Fruit fly (Drosophila melanogaster) whole organism, prepupa: ENCODE data around the gene bsf.

ENCODE experiments used
- CG10631 ChIP-seq: fragments of 200-800 bp; sonication (Bioruptor generic); optimal IDR thresholded peaks from 2 replicates; lab custom pipeline; 2016; ENCODE audit warnings: missing biosample characterization, missing genetic modification characterization
- CG10669 ChIP-seq: fragments of 200-800 bp; sonication (Bioruptor generic); optimal IDR thresholded peaks from 3 replicates; lab custom pipeline; 2018; ENCODE audit warnings: missing biosample characterization, mild to moderate bottlenecking, missing genetic modification characterization, moderate library complexity
- CG11762 ChIP-seq: fragments of 200-800 bp; sonication (Bioruptor generic); optimal IDR thresholded peaks from 3 replicates; lab custom pipeline; 2016; ENCODE audit warnings: missing biosample characterization, missing genetic modification characterization; ENCODE audit not compliant: insufficient read depth
- CG11902 ChIP-seq: fragments of 200-800 bp; sonication (Bioruptor generic); optimal IDR thresholded peaks from 3 replicates; lab custom pipeline; 2016; ENCODE audit warnings: missing biosample characterization, missing genetic modification characterization
- CG15336 ChIP-seq: fragments of 200-800 bp; sonication (Bioruptor generic); IDR thresholded peaks from 2 replicates; pipeline ENCODE4 v1.3.6; 2022; ENCODE audit warnings: missing biosample characterization, missing genetic modification characterization
- CG16779 ChIP-seq: fragments of 200-800 bp; sonication (Bioruptor generic); optimal IDR thresholded peaks from 3 replicates; lab custom pipeline; 2017; ENCODE audit warnings: missing biosample characterization, mild to moderate bottlenecking, missing genetic modification characterization
- CG3032 ChIP-seq: fragments of 200-800 bp; optimal IDR thresholded peaks from 2 replicates; lab custom pipeline; 2019; ENCODE audit warnings: missing biosample characterization, mild to moderate bottlenecking, missing genetic modification characterization, moderate library complexity
- CG31627 ChIP-seq: fragments of 200-800 bp; sonication (Bioruptor generic); optimal IDR thresholded peaks from 3 replicates; lab custom pipeline; 2016; ENCODE audit warnings: missing biosample characterization, missing genetic modification characterization
- CG32006 ChIP-seq: fragments of 200-800 bp; sonication (Bioruptor generic); optimal IDR thresholded peaks from 3 replicates; lab custom pipeline; 2017; ENCODE audit warnings: missing biosample characterization, mild to moderate bottlenecking, missing genetic modification characterization
- CG34406 ChIP-seq: fragments of 200-800 bp; sonication (Bioruptor generic); optimal IDR thresholded peaks from 3 replicates; lab custom pipeline; 2016; ENCODE audit warnings: missing biosample characterization, missing genetic modification characterization
- CG3919 ChIP-seq: fragments of 200-800 bp; sonication (Bioruptor generic); optimal IDR thresholded peaks from 3 replicates; lab custom pipeline; 2016; ENCODE audit warnings: missing biosample characterization, missing genetic modification characterization
- CG4318 ChIP-seq: fragments of 200-800 bp; sonication (Bioruptor generic); optimal IDR thresholded peaks from 3 replicates; lab custom pipeline; 2017; ENCODE audit warnings: missing biosample characterization, mild to moderate bottlenecking, missing genetic modification characterization
- CG6163 ChIP-seq: fragments of 200-800 bp; sonication (Bioruptor generic); IDR thresholded peaks from 3 replicates; pipeline ENCODE4 v1.3.6; 2022; ENCODE audit warnings: missing biosample characterization, missing genetic modification characterization
- CG6276 ChIP-seq: fragments of 200-800 bp; sonication (Bioruptor generic); optimal IDR thresholded peaks from 2 replicates; lab custom pipeline; 2017; ENCODE audit warnings: missing biosample characterization, mild to moderate bottlenecking, missing genetic modification characterization
- CG6792 ChIP-seq: fragments of 200-800 bp; sonication (Bioruptor generic); optimal IDR thresholded peaks from 3 replicates; lab custom pipeline; 2016; ENCODE audit warnings: missing biosample characterization, missing genetic modification characterization
- CG6808 ChIP-seq: fragments of 200-800 bp; sonication (Bioruptor generic); optimal IDR thresholded peaks from 3 replicates; lab custom pipeline; 2017; ENCODE audit warnings: missing biosample characterization, missing genetic modification characterization, mild to moderate bottlenecking, moderate library complexity, missing genetic modification reagents
- CG6854 ChIP-seq: fragments of 200-800 bp; sonication (Bioruptor generic); optimal IDR thresholded peaks from 2 replicates; lab custom pipeline; 2017; ENCODE audit warnings: missing biosample characterization, mild to moderate bottlenecking, missing genetic modification characterization
- CG7368 ChIP-seq: fragments of 200-800 bp; sonication (Bioruptor generic); optimal IDR thresholded peaks from 3 replicates; lab custom pipeline; 2016; ENCODE audit warnings: missing biosample characterization, missing genetic modification characterization
- CG8119 ChIP-seq: fragments of 200-800 bp; sonication (Bioruptor generic); IDR thresholded peaks from 3 replicates; pipeline ENCODE4 v1.3.6; 2022; ENCODE audit warnings: missing biosample characterization, missing genetic modification characterization
- CG8319 ChIP-seq: fragments of 200-800 bp; sonication (Bioruptor generic); optimal IDR thresholded peaks from 3 replicates; lab custom pipeline; 2016; ENCODE audit warnings: missing biosample characterization, missing genetic modification characterization
- CG8632 ChIP-seq: fragments of 200-800 bp; sonication (Bioruptor generic); optimal IDR thresholded peaks from 3 replicates; lab custom pipeline; 2016; ENCODE audit warnings: missing biosample characterization, missing genetic modification characterization
- CG9139 ChIP-seq: fragments of 200-800 bp; sonication (Bioruptor generic); optimal IDR thresholded peaks from 3 replicates; lab custom pipeline; 2017; ENCODE audit warnings: missing biosample characterization, mild to moderate bottlenecking, missing genetic modification characterization
- Eip75B ChIP-seq: fragments of 200-800 bp; sonication (Bioruptor generic); optimal IDR thresholded peaks from 3 replicates; lab custom pipeline; 2016; ENCODE audit warnings: missing biosample characterization, missing genetic modification characterization
- Eip78C ChIP-seq: fragments of 200-800 bp; sonication (Bioruptor generic); peaks from one replicate; lab custom pipeline; 2016; ENCODE audit warnings: missing biosample characterization, missing genetic modification characterization
- Eip93F ChIP-seq: fragments of 200-800 bp; sonication (Bioruptor generic); optimal IDR thresholded peaks from 2 replicates; lab custom pipeline; 2016; ENCODE audit warnings: missing biosample characterization, mild to moderate bottlenecking, missing genetic modification characterization
- Hr39 ChIP-seq: fragments of 200-800 bp; sonication (Bioruptor generic); optimal IDR thresholded peaks from 2 replicates; lab custom pipeline; 2016; ENCODE audit warnings: missing biosample characterization, missing genetic modification characterization
- Hr4 ChIP-seq: fragments of 200-800 bp; sonication (Bioruptor generic); optimal IDR thresholded peaks from 3 replicates; lab custom pipeline; 2016; ENCODE audit warnings: missing biosample characterization, missing genetic modification characterization
- Lpt ChIP-seq: fragments of 200-800 bp; sonication (Bioruptor generic); optimal IDR thresholded peaks from 3 replicates; lab custom pipeline; 2016; ENCODE audit warnings: missing biosample characterization, missing genetic modification characterization
- Met ChIP-seq: fragments of 200-800 bp; sonication (Bioruptor generic); optimal IDR thresholded peaks from 3 replicates; lab custom pipeline; 2016; ENCODE audit warnings: missing biosample characterization, missing genetic modification characterization
- OdsH ChIP-seq: fragments of 200-800 bp; sonication (Bioruptor generic); optimal IDR thresholded peaks from 3 replicates; lab custom pipeline; 2016; ENCODE audit warnings: missing biosample characterization, missing genetic modification characterization
- Smox ChIP-seq: fragments of 200-800 bp; sonication (Bioruptor generic); optimal IDR thresholded peaks from 3 replicates; lab custom pipeline; 2016; ENCODE audit warnings: missing biosample characterization, missing genetic modification characterization
- Sox102F ChIP-seq: fragments of 200-800 bp; sonication (Bioruptor generic); optimal IDR thresholded peaks from 2 replicates; lab custom pipeline; 2016; ENCODE audit warnings: missing biosample characterization, mild to moderate bottlenecking, missing genetic modification characterization
- Sox14 ChIP-seq: fragments of 200-800 bp; sonication (Bioruptor generic); optimal IDR thresholded peaks from 3 replicates; lab custom pipeline; 2016; ENCODE audit warnings: missing biosample characterization, missing genetic modification characterization
- Sox15 ChIP-seq: fragments of 200-800 bp; sonication (Bioruptor generic); optimal IDR thresholded peaks from 3 replicates; lab custom pipeline; 2016; ENCODE audit warnings: missing biosample characterization, missing genetic modification characterization
- achi ChIP-seq: fragments of 200-800 bp; sonication (Bioruptor generic); optimal IDR thresholded peaks from 3 replicates; lab custom pipeline; 2016; ENCODE audit warnings: missing biosample characterization, missing genetic modification characterization
- acj6 ChIP-seq: fragments of 200-800 bp; sonication (Bioruptor generic); optimal IDR thresholded peaks from 3 replicates; lab custom pipeline; 2016; ENCODE audit warnings: missing biosample characterization, missing genetic modification characterization
- cyc ChIP-seq: fragments of 200-800 bp; sonication (Bioruptor generic); optimal IDR thresholded peaks from 3 replicates; lab custom pipeline; 2016; ENCODE audit warnings: missing biosample characterization, missing genetic modification characterization
- dsx ChIP-seq: fragments of 200-800 bp; optimal IDR thresholded peaks from 3 replicates; lab custom pipeline; 2019; ENCODE audit warnings: missing biosample characterization, mild to moderate bottlenecking, missing genetic modification characterization, moderate library complexity; ENCODE audit not compliant: poor library complexity, severe bottlenecking
- eg ChIP-seq: fragments of 200-800 bp; sonication (Bioruptor generic); IDR thresholded peaks from 3 replicates; pipeline ENCODE4 v1.3.6; 2022; ENCODE audit warnings: missing biosample characterization, missing genetic modification characterization
- esn ChIP-seq: fragments of 200-800 bp; sonication (Bioruptor generic); optimal IDR thresholded peaks from 2 replicates; lab custom pipeline; 2016; ENCODE audit warnings: missing biosample characterization, mild to moderate bottlenecking, missing genetic modification characterization, moderate library complexity
- fd59A ChIP-seq: fragments of 200-800 bp; sonication (Bioruptor generic); optimal IDR thresholded peaks from 2 replicates; lab custom pipeline; 2017; ENCODE audit warnings: missing biosample characterization, mild to moderate bottlenecking, missing genetic modification characterization, missing genetic modification reagents
- fd85E ChIP-seq: fragments of 200-800 bp; sonication (Bioruptor generic); optimal IDR thresholded peaks from 3 replicates; lab custom pipeline; 2016; ENCODE audit warnings: missing biosample characterization, missing genetic modification characterization
- lz ChIP-seq: fragments of 200-800 bp; sonication (Bioruptor generic); optimal IDR thresholded peaks from 3 replicates; lab custom pipeline; 2016; ENCODE audit warnings: missing biosample characterization, missing genetic modification characterization
- net ChIP-seq: fragments of 200-800 bp; sonication (Bioruptor generic); optimal IDR thresholded peaks from 3 replicates; lab custom pipeline; 2016; ENCODE audit warnings: missing biosample characterization, missing genetic modification characterization
- pdm3 ChIP-seq: fragments of 200-800 bp; sonication (Bioruptor generic); optimal IDR thresholded peaks from 3 replicates; lab custom pipeline; 2016; ENCODE audit warnings: missing biosample characterization, missing genetic modification characterization
- spab ChIP-seq: fragments of 200-800 bp; sonication (Bioruptor generic); optimal IDR thresholded peaks from 2 replicates; lab custom pipeline; 2017; ENCODE audit warnings: missing biosample characterization, mild to moderate bottlenecking, missing genetic modification characterization, missing genetic modification reagents
- ss ChIP-seq, 2 experiments: fragments of 200-800 bp; sonication (Bioruptor generic); optimal IDR thresholded peaks; 2 replicates in 1 of 2; 3 replicates in 1 of 2; lab custom pipeline; 2017 to 2018; ENCODE audit warnings: mild to moderate bottlenecking in 2 of 2, missing biosample characterization in 2 of 2, missing genetic modification characterization in 2 of 2, moderate library complexity in 1 of 2
- svp ChIP-seq: fragments of 200-800 bp; sonication (Bioruptor generic); peaks from one replicate; lab custom pipeline; 2016; ENCODE audit warnings: missing biosample characterization, missing genetic modification characterization
- vri ChIP-seq: fragments of 200-800 bp; sonication (Bioruptor generic); optimal IDR thresholded peaks from 3 replicates; lab custom pipeline; 2016; ENCODE audit warnings: missing biosample characterization, mild to moderate bottlenecking, missing genetic modification characterization

bsf gene

DNA sequence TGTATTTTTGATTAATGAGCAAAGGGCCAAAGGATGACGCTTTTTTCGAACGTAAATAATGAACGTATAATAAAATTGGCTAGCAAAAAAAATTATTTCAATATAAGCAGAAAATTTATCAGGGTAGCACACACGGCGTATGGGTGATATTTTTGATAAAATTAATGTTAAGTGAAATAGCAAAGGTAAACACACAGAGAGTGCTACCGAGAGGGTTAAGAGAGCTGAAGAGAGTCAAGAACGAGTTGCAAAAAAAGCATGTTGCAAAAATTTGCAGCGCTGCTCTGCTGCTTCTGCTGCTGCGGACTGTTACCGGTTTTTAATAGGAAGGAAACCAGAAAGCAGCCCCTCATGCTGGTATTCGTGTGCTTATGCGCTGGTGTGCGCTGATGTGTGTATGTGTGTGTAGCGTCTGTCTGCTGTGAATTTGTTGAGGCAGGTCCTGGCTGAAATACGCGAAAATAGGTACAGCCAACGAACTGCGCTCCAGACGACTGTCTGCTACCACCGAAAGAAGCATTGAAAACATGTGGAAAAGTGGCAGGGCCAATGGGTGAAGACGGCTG, 15.2 kb upstream of the bsf start (continued):
- TF ChIP-seq Met (GFP tag; lab: Kevin White, UChicago) (no peak), CG10669 (no peak), net (GFP tag; lab: Kevin White, UChicago) (no peak), CG8319 (GFP tag; lab: Kevin White, UChicago) (no peak), CG6854 (GFP tag; lab: Kevin White, UChicago) (no peak), Eip93F (GFP tag; lab: Kevin White, UChicago) (no peak), vri (GFP tag; lab: Kevin White, UChicago) (peak; percentile 40), OdsH (GFP tag; lab: Kevin White, UChicago) (no peak), Hr4 (GFP tag; lab: Kevin White, UChicago) (no peak), Eip78C (GFP tag; lab: Kevin White, UChicago) (peak; percentile 56), CG8632 (no peak), CG6808 (peak; percentile 42), CG34406 (GFP tag; lab: Kevin White, UChicago) (no peak), CG6276 (GFP tag; lab: Kevin White, UChicago) (no peak), spab (GFP tag; lab: Kevin White, UChicago) (no peak), Sox14 (GFP tag; lab: Kevin White, UChicago) (no peak), CG6792 (no peak), fd85E (no peak)

DNA sequence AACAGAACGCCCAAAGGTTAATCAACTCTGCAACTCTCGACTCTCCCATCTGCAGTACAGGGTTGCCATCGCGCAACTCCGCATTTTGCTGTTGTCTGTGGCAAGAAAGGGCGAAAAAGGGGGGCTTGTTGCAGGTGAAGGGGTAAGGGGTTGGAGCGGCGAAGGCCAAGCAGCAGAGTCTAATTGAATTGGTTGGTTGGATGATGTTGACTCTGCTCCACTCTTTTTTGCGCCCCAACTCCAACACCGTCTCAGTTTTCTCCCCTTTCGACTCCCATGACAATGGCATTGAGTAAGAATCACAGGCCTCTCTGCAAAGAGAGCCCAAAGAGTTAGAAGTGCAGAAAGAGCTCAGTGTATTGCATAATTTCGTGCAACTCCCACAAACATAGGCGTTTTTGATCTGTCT, 14.2 kb upstream of the bsf start:
- TF ChIP-seq cyc (GFP tag; lab: Kevin White, UChicago) (no peak), svp (GFP tag; lab: Kevin White, UChicago) (peak; percentile 53), Sox15 (no peak), CG8319 (GFP tag; lab: Kevin White, UChicago) (no peak), CG15336 (GFP tag; lab: Robert Waterston, UW) (peak; percentile 62), CG11762 (GFP tag; lab: Kevin White, UChicago) (no peak), esn (peak; percentile 8), pdm3 (GFP tag; lab: Kevin White, UChicago) (peak; percentile 25), Sox102F (GFP tag; lab: Kevin White, UChicago) (no peak), Hr39 (GFP tag; lab: Kevin White, UChicago) (peak; percentile 47), achi (GFP tag; lab: Kevin White, UChicago) (peak; percentile 28), fd85E (peak; percentile 3), Lpt (GFP tag; lab: Kevin White, UChicago) (peak; percentile 77), CG32006 (GFP tag; lab: Kevin White, UChicago) (no peak), lz (GFP tag; lab: Kevin White, UChicago) (peak; percentile 2), CG6808 (no peak), Eip75B (GFP tag; lab: Kevin White, UChicago) (peak; percentile 53), OdsH (GFP tag; lab: Kevin White, UChicago) (peak; percentile 7), eg (GFP tag; lab: Robert Waterston, UW) (peak; percentile 71; the same call in 2 of the 3 replicates), CG10631 (GFP tag; lab: Kevin White, UChicago) (no peak), CG6163 (peak; percentile 80; the same call in 2 of the 3 replicates), dsx (no peak), vri (GFP tag; lab: Kevin White, UChicago) (peak; percentile 97), CG6854 (GFP tag; lab: Kevin White, UChicago) (no peak), Hr4 (GFP tag; lab: Kevin White, UChicago) (no peak), Eip93F (GFP tag; lab: Kevin White, UChicago) (no peak), Smox (GFP tag; lab: Kevin White, UChicago) (no peak), CG3032 (no peak), net (GFP tag; lab: Kevin White, UChicago) (peak; percentile 44), acj6 (GFP tag; lab: Kevin White, UChicago) (peak; percentile 21), CG8119 (peak; percentile 58; the same call in 2 of the 3 replicates), CG16779 (tag; lab: Kevin White, UChicago) (no peak), CG3919 (GFP tag; lab: Kevin White, UChicago) (peak; percentile 51), Met (GFP tag; lab: Kevin White, UChicago) (peak; percentile 53), CG9139 (GFP tag; lab: Kevin White, UChicago) (no peak), ss (GFP tag; optimal IDR thresholded peaks at IDR 0.05; lab: Kevin White, UChicago) (peak; percentile 20 to 27), CG11902 (GFP tag; lab: Kevin White, UChicago) (no peak), CG31627 (GFP tag; lab: Kevin White, UChicago) (peak; percentile 30), CG7368 (GFP tag; lab: Kevin White, UChicago) (peak; percentile 45), fd59A (GFP tag; lab: Kevin White, UChicago) (no peak), CG4318 (GFP tag; lab: Kevin White, UChicago) (no peak)
